Worm (Caenorhabditis elegans): ENCODE measurements around the gene F28A10.13.

- TF ChIP-seq unc-62 (GFP tag; optimal IDR thresholded peaks at IDR 0.05), result no peak
- no peak for TF ChIP-seq mep-1 (tag; optimal IDR thresholded peaks at IDR 0.05)
- no peak for TF ChIP-seq snpc-4 (tag; optimal IDR thresholded peaks at IDR 0.05)
- no peak for TF ChIP-seq C16A3.4 (tag; optimal IDR thresholded peaks at IDR 0.05)
- no peak for TF ChIP-seq rnt-1 (tag; optimal IDR thresholded peaks at IDR 0.05)
- no peak for TF ChIP-seq alr-1 (tag; optimal IDR thresholded peaks at IDR 0.05; ENCODE audit: borderline replicate concordance)
- TF ChIP-seq C34B4.2 (tag; optimal IDR thresholded peaks at IDR 0.05), result no peak
- no peak for TF ChIP-seq fkh-10 (GFP tag; optimal IDR thresholded peaks at IDR 0.05)
- TF ChIP-seq aly-2 (tag; optimal IDR thresholded peaks at IDR 0.05), result no peak
- TF ChIP-seq dpl-1 (GFP tag; optimal IDR thresholded peaks at IDR 0.05), result no peak
- TF ChIP-seq lin-13 (GFP tag; optimal IDR thresholded peaks at IDR 0.05), result no peak
Measured at ce11 chrII:825521-825920, 23.1 kb upstream of the F28A10.13 start, which contains the start of gene F28A10.1.

All from whole organism, L1 larva.